Fruit fly (Drosophila melanogaster) whole organism, embryonic: ENCODE data around the gene CG2147.

ENCODE experiments used
- BtbVII ChIP-seq: fragments of 200-800 bp; sonication (Bioruptor generic); optimal IDR thresholded peaks from 3 replicates; lab custom pipeline; 2017; ENCODE audit warnings: missing biosample characterization, mild to moderate bottlenecking, missing genetic modification characterization
- CG10267 ChIP-seq: fragments of 200-800 bp; sonication (Bioruptor generic); optimal IDR thresholded peaks from 2 replicates; lab custom pipeline; 2018; ENCODE audit warnings: missing biosample characterization, mild to moderate bottlenecking, missing genetic modification characterization, moderate library complexity
- CG11247 ChIP-seq: fragments of 200-800 bp; sonication (Bioruptor generic); IDR thresholded peaks from 2 replicates; pipeline ENCODE4 v1.3.6; 2022; ENCODE audit warnings: missing biosample characterization, missing genetic modification characterization
- CG11504 ChIP-seq: fragments of 200-800 bp; sonication (Bioruptor generic); optimal IDR thresholded peaks from 3 replicates; lab custom pipeline; 2019; ENCODE audit warnings: missing biosample characterization, mild to moderate bottlenecking, missing genetic modification characterization, moderate library complexity
- CG12659 ChIP-seq: fragments of 200-800 bp; sonication (Bioruptor generic); optimal IDR thresholded peaks from 3 replicates; lab custom pipeline; 2017; ENCODE audit warnings: mild to moderate bottlenecking, missing biosample characterization, missing genetic modification reagents, missing genetic modification characterization
- CG13424 ChIP-seq: fragments of 200-800 bp; sonication (Bioruptor generic); optimal IDR thresholded peaks from 2 replicates; lab custom pipeline; 2019; ENCODE audit warnings: missing biosample characterization, mild to moderate bottlenecking, missing genetic modification characterization, moderate library complexity
- CG13894 ChIP-seq: fragments of 200-800 bp; sonication (Bioruptor generic); optimal IDR thresholded peaks from 3 replicates; lab custom pipeline; 2018; ENCODE audit warnings: missing biosample characterization, mild to moderate bottlenecking, missing genetic modification characterization, moderate library complexity
- CG14050 ChIP-seq: fragments of 200-800 bp; sonication (Bioruptor generic); IDR thresholded peaks from 3 replicates; pipeline ENCODE4 v1.3.6; 2022; ENCODE audit warnings: missing biosample characterization, missing genetic modification characterization
- CG14860 ChIP-seq: fragments of 200-800 bp; sonication (Bioruptor generic); IDR thresholded peaks from 3 replicates; pipeline ENCODE4 v1.3.6; 2022; ENCODE audit warnings: missing biosample characterization, missing genetic modification characterization; ENCODE audit not compliant: partially characterized antibody
- CG17802 ChIP-seq: fragments of 200-800 bp; sonication (Bioruptor generic); optimal IDR thresholded peaks from 2 replicates; lab custom pipeline; 2018; ENCODE audit warnings: missing biosample characterization, mild to moderate bottlenecking, missing genetic modification characterization, moderate library complexity
- CG18262 ChIP-seq: fragments of 200-800 bp; optimal IDR thresholded peaks from 3 replicates; lab custom pipeline; 2019; ENCODE audit warnings: missing biosample characterization, mild to moderate bottlenecking, missing genetic modification characterization, moderate library complexity
- CG2678 ChIP-seq: fragments of 200-800 bp; sonication (Bioruptor generic); optimal IDR thresholded peaks from 3 replicates; lab custom pipeline; 2019; ENCODE audit warnings: missing biosample characterization, mild to moderate bottlenecking, missing genetic modification characterization, moderate library complexity
- CG2712 ChIP-seq: fragments of 200-800 bp; optimal IDR thresholded peaks from 3 replicates; lab custom pipeline; 2019; ENCODE audit warnings: missing biosample characterization, mild to moderate bottlenecking, missing genetic modification characterization, moderate library complexity
- CG2875 ChIP-seq: fragments of 200-800 bp; sonication (Bioruptor generic); optimal IDR thresholded peaks from 2 replicates; lab custom pipeline; 2017; ENCODE audit warnings: missing biosample characterization, mild to moderate bottlenecking, missing genetic modification characterization, missing genetic modification reagents
- CG2889 ChIP-seq: fragments of 200-800 bp; sonication (Bioruptor generic); IDR thresholded peaks from 3 replicates; pipeline ENCODE4 v1.3.6; 2022; ENCODE audit warnings: missing biosample characterization, missing genetic modification characterization
- CG31441 ChIP-seq: fragments of 200-800 bp; sonication (Bioruptor generic); IDR thresholded peaks from 2 replicates; pipeline ENCODE4 v1.3.6; 2022; ENCODE audit warnings: missing biosample characterization, missing genetic modification characterization
- CG32532 ChIP-seq: fragments of 200-800 bp; sonication (Bioruptor generic); IDR thresholded peaks from 2 replicates; pipeline ENCODE4 v1.3.6; 2022; ENCODE audit warnings: missing biosample characterization, missing genetic modification characterization
- CG3407 ChIP-seq: fragments of 200-800 bp; sonication (Bioruptor generic); optimal IDR thresholded peaks from 2 replicates; lab custom pipeline; 2018; ENCODE audit warnings: missing biosample characterization, mild to moderate bottlenecking, missing genetic modification characterization
- CG4360 ChIP-seq: fragments of 200-800 bp; sonication (Bioruptor generic); IDR thresholded peaks from 2 replicates; pipeline ENCODE4 v1.3.6; 2022; ENCODE audit warnings: missing biosample characterization, missing genetic modification characterization
- CG4424 ChIP-seq: fragments of 200-800 bp; sonication (Bioruptor generic); optimal IDR thresholded peaks from 3 replicates; lab custom pipeline; 2016; ENCODE audit warnings: missing biosample characterization, missing genetic modification characterization
- CG5180 ChIP-seq: fragments of 200-800 bp; sonication (Bioruptor generic); optimal IDR thresholded peaks from 3 replicates; lab custom pipeline; 2017; ENCODE audit warnings: missing biosample characterization, missing genetic modification characterization, mild to moderate bottlenecking, moderate library complexity, missing genetic modification reagents
- CG5953 ChIP-seq: fragments of 200-800 bp; sonication (Bioruptor generic); IDR thresholded peaks from 2 replicates; pipeline ENCODE4 v1.3.6; 2022; ENCODE audit warnings: missing biosample characterization, missing genetic modification characterization
- CG6765 ChIP-seq: fragments of 200-800 bp; sonication (Bioruptor generic); optimal IDR thresholded peaks from 3 replicates; lab custom pipeline; 2017; ENCODE audit warnings: missing biosample characterization, mild to moderate bottlenecking, missing genetic modification characterization
- CG7745 ChIP-seq: fragments of 200-800 bp; sonication (Bioruptor generic); optimal IDR thresholded peaks from 2 replicates; lab custom pipeline; 2018; ENCODE audit warnings: missing biosample characterization, mild to moderate bottlenecking, missing genetic modification characterization, moderate library complexity
- Mrtf ChIP-seq: fragments of 200-800 bp; sonication (Bioruptor generic); IDR thresholded peaks from 3 replicates; pipeline ENCODE4 v1.3.6; 2022; ENCODE audit warnings: missing biosample characterization, missing genetic modification characterization
- NfI ChIP-seq: fragments of 200-800 bp; sonication (Bioruptor generic); optimal IDR thresholded peaks from 3 replicates; lab custom pipeline; 2018; ENCODE audit warnings: missing biosample characterization, mild to moderate bottlenecking, missing genetic modification characterization, moderate library complexity
- PHDP ChIP-seq: fragments of 200-800 bp; sonication (Bioruptor generic); optimal IDR thresholded peaks from 3 replicates; lab custom pipeline; 2018; ENCODE audit warnings: missing biosample characterization, mild to moderate bottlenecking, missing genetic modification characterization, moderate library complexity
- Vsx1 ChIP-seq: fragments of 200-800 bp; sonication (Bioruptor generic); optimal IDR thresholded peaks from 2 replicates; lab custom pipeline; 2017; ENCODE audit warnings: missing biosample characterization, mild to moderate bottlenecking, missing genetic modification characterization, missing genetic modification reagents
- Xbp1 ChIP-seq: fragments of 200-800 bp; sonication (Bioruptor generic); optimal IDR thresholded peaks from 3 replicates; lab custom pipeline; 2016; ENCODE audit warnings: missing biosample characterization, mild to moderate bottlenecking, missing genetic modification characterization
- ab ChIP-seq: fragments of 200-800 bp; sonication (Bioruptor generic); optimal IDR thresholded peaks from 2 replicates; lab custom pipeline; 2016; ENCODE audit warnings: missing biosample characterization, missing genetic modification characterization
- br ChIP-seq: fragments of >200 bp; optimal IDR thresholded peaks from 2 replicates; lab custom pipeline; 2017
- chm ChIP-seq: fragments of 200-800 bp; sonication (Bioruptor generic); IDR thresholded peaks from 2 replicates; pipeline ENCODE4 v1.3.6; 2022; ENCODE audit warnings: missing biosample characterization, missing genetic modification characterization
- chn ChIP-seq: fragments of 200-800 bp; sonication (Bioruptor generic); optimal IDR thresholded peaks from 2 replicates; lab custom pipeline; 2016; ENCODE audit warnings: missing biosample characterization, missing genetic modification characterization
- crp ChIP-seq, 2 experiments: fragments of 200-800 bp; sonication (Bioruptor generic); optimal IDR thresholded peaks; 2 replicates in 1 of 2; 3 replicates in 1 of 2; lab custom pipeline; 2017; ENCODE audit warnings: missing biosample characterization in 2 of 2, missing genetic modification characterization in 2 of 2, mild to moderate bottlenecking in 1 of 2, moderate library complexity in 1 of 2
- dm ChIP-seq: fragments of 200-800 bp; sonication (Bioruptor generic); optimal IDR thresholded peaks from 3 replicates; lab custom pipeline; 2016; ENCODE audit warnings: missing biosample characterization, missing genetic modification characterization
- dpn ChIP-seq, 2 experiments: fragments of 200-800 bp; sonication (Bioruptor generic); optimal IDR thresholded peaks; 3 replicates each; lab custom pipeline; 2016; ENCODE audit warnings: missing biosample characterization in 2 of 2, missing genetic modification characterization in 2 of 2
- ems ChIP-seq: fragments of 200-800 bp; sonication (Bioruptor generic); optimal IDR thresholded peaks from 3 replicates; lab custom pipeline; 2016; ENCODE audit warnings: missing biosample characterization, missing genetic modification characterization
- fd102C ChIP-seq: fragments of 200-800 bp; sonication (Bioruptor generic); optimal IDR thresholded peaks from 2 replicates; lab custom pipeline; 2018; ENCODE audit warnings: missing biosample characterization, mild to moderate bottlenecking, missing genetic modification characterization, moderate library complexity
- fru ChIP-seq: fragments of >200 bp; optimal IDR thresholded peaks from 2 replicates; lab custom pipeline; 2017
- gcm2 ChIP-seq: fragments of 200-800 bp; sonication (Bioruptor generic); optimal IDR thresholded peaks from 2 replicates; lab custom pipeline; 2016; ENCODE audit warnings: missing biosample characterization, missing genetic modification characterization
- gem ChIP-seq: fragments of 200-800 bp; sonication (Bioruptor generic); optimal IDR thresholded peaks from 2 replicates; lab custom pipeline; 2019; ENCODE audit warnings: missing biosample characterization, mild to moderate bottlenecking, missing genetic modification characterization, moderate library complexity
- lab ChIP-seq: fragments of 200-800 bp; sonication (Bioruptor generic); optimal IDR thresholded peaks from 3 replicates; lab custom pipeline; 2017; ENCODE audit warnings: missing biosample characterization, missing genetic modification characterization, mild to moderate bottlenecking, moderate library complexity, missing genetic modification reagents
- nmo ChIP-seq: fragments of 200-800 bp; sonication (Bioruptor generic); optimal IDR thresholded peaks from 2 replicates; lab custom pipeline; 2018; ENCODE audit warnings: missing biosample characterization, mild to moderate bottlenecking, missing genetic modification characterization, moderate library complexity
- oc ChIP-seq: fragments of 200-800 bp; sonication (Bioruptor generic); optimal IDR thresholded peaks from 2 replicates; lab custom pipeline; 2018; ENCODE audit warnings: missing biosample characterization, mild to moderate bottlenecking, missing genetic modification characterization, moderate library complexity
- row ChIP-seq: fragments of 200-800 bp; sonication (Bioruptor generic); IDR thresholded peaks from 3 replicates; pipeline ENCODE4 v1.3.6; 2022; ENCODE audit warnings: missing biosample characterization, missing genetic modification characterization
- so ChIP-seq: fragments of 200-800 bp; sonication (Bioruptor generic); IDR thresholded peaks from 3 replicates; pipeline ENCODE4 v1.3.6; 2022; ENCODE audit warnings: missing biosample characterization, missing genetic modification characterization
- sob ChIP-seq: fragments of 200-800 bp; sonication (Bioruptor generic); IDR thresholded peaks from 2 replicates; pipeline ENCODE4 v1.3.6; 2022; ENCODE audit warnings: missing biosample characterization, missing genetic modification characterization
- tll ChIP-seq, 2 experiments: fragments of 200-800 bp in 1 of 2; fragments of >200 bp in 1 of 2; sonication (Bioruptor generic) in 1 of 2; optimal IDR thresholded peaks; 2 replicates each; lab custom pipeline; 2017 to 2019; ENCODE audit warnings: missing biosample characterization in 2 of 2, missing genetic modification characterization in 2 of 2, mild to moderate bottlenecking in 1 of 2, moderate library complexity in 1 of 2
- unc-4 ChIP-seq: fragments of 200-800 bp; sonication (Bioruptor generic); IDR thresholded peaks from 2 replicates; pipeline ENCODE4 v1.3.6; 2022; ENCODE audit warnings: missing biosample characterization, missing genetic modification characterization; ENCODE audit not compliant: partially characterized antibody

CG2147 gene

dm6 chrX:8196598-8197228 is 43.8 kb upstream of the CG2147 start (continued):
- TF ChIP-seq CG7745 (tag; lab: Kevin White, UChicago) (no peak), sob (GFP tag; lab: Robert Waterston, UW) (0 out of 2 replicates have a peak, but pooled peaks have one; percentile 35), PHDP (tag; lab: Kevin White, UChicago) (peak; percentile 30), CG11504 (tag; lab: Kevin White, UChicago) (peak; percentile 65), lab (GFP tag; lab: Kevin White, UChicago) (peak; percentile 52), CG14860 (GFP tag; lab: Robert Waterston, UW) (no peak), nmo (GFP tag; lab: Kevin White, UChicago) (peak; percentile 46), NfI (GFP tag; lab: Kevin White, UChicago) (peak; percentile 40), gcm2 (GFP tag; lab: Kevin White, UChicago) (no peak), CG14050 (GFP tag; lab: Robert Waterston, UW) (peak; percentile 50; the same call in 2 of the 3 replicates), CG13894 (tag; lab: Kevin White, UChicago) (no peak), CG2678 (tag; lab: Kevin White, UChicago) (peak; percentile 34), CG5953 (GFP tag; lab: Robert Waterston, UW) (peak; percentile 68), CG17802 (tag; lab: Kevin White, UChicago) (peak; percentile 3), so (0 out of 3 replicates have a peak, but pooled peaks have one; percentile 28), CG12659 (no peak), CG4424 (GFP tag; lab: Kevin White, UChicago) (peak; percentile 32), CG2875 (peak; percentile 24), CG2889 (GFP tag; lab: Robert Waterston, UW) (peak; percentile 19; the same call in 1 of the 3 replicates), CG10267 (tag; lab: Kevin White, UChicago) (no peak), unc-4 (GFP tag; lab: Robert Waterston, UW) (no peak), BtbVII (GFP tag; lab: Kevin White, UChicago) (no peak), chm (GFP tag; lab: Robert Waterston, UW) (peak; percentile 79; the same call in 1 of the 2 replicates), crp (GFP tag; optimal IDR thresholded peaks at IDR 0.05; lab: Kevin White, UChicago) (no peak), CG31441 (GFP tag; lab: Robert Waterston, UW) (peak; percentile 55; the same call in 1 of the 2 replicates), CG32532 (GFP tag; lab: Robert Waterston, UW) (no peak), CG18262 (peak; percentile 25), ems (GFP tag; lab: Kevin White, UChicago) (peak; percentile 12), CG3407 (GFP tag; lab: Kevin White, UChicago) (peak; percentile 20), CG2712 (peak; percentile 51), br (lab: Kevin White, UChicago) (no peak), CG5180 (GFP tag; lab: Kevin White, UChicago) (peak; percentile 5), Vsx1 (GFP tag; lab: Kevin White, UChicago) (no peak), row (GFP tag; lab: Robert Waterston, UW) (peak; percentile 43), fd102C (GFP tag; lab: Kevin White, UChicago) (no peak), CG4360 (0 out of 2 replicates have a peak, but pooled peaks have one; percentile 11), chn (GFP tag; lab: Kevin White, UChicago) (peak; percentile 44), CG6765 (GFP tag; lab: Kevin White, UChicago) (no peak), Xbp1 (GFP tag; lab: Kevin White, UChicago) (peak; percentile 44), ab (GFP tag; lab: Kevin White, UChicago) (no peak), tll (GFP tag; optimal IDR thresholded peaks at IDR 0.05; lab: Kevin White, UChicago) (no peak), Mrtf (peak; percentile 61; the same call in 2 of the 3 replicates), gem (tag; lab: Kevin White, UChicago) (peak; percentile 56), CG13424 (tag; lab: Kevin White, UChicago) (peak; percentile 45), dm (GFP tag; lab: Kevin White, UChicago) (no peak), oc (tag; lab: Kevin White, UChicago) (peak; percentile 6), dpn (GFP tag; optimal IDR thresholded peaks at IDR 0.05; lab: Kevin White, UChicago) (peak; percentile 8 to 41), CG11247 (0 out of 2 replicates have a peak, but pooled peaks have one; percentile 18), fru (lab: Kevin White, UChicago) (no peak)
